Worm (Caenorhabditis elegans): ENCODE data around the gene mrpl-12.

mrpl-12 gene

ce11 chrIII:10733300-10733699 is 25.7 kb downstream of the mrpl-12 start (continued):
- TF ChIP-seq pbrm-1 (GFP tag; IDR thresholded peaks at IDR 0.05) (peak; percentile 83), ceh-91 (GFP tag; IDR thresholded peaks at IDR 0.05) (peak; percentile 59), lsy-27 (tag; optimal IDR thresholded peaks at IDR 0.05; ENCODE audit: borderline replicate concordance, insufficient read depth) (no peak), tbp1 (GFP tag; optimal IDR thresholded peaks at IDR 0.05) (peak; percentile 60), madf-6 (GFP tag; IDR thresholded peaks at IDR 0.05) (peak; percentile 79), C17E4.6 (GFP tag; IDR thresholded peaks at IDR 0.05) (0 out of 2 replicates have a peak, but pooled peaks have one; percentile 30), nfyb-1 (GFP tag; IDR thresholded peaks at IDR 0.05) (0 out of 2 replicates have a peak, but pooled peaks have one; percentile 40), rcor-1 (GFP tag; IDR thresholded peaks at IDR 0.05) (peak; percentile 56; the same call in 1 of the 2 replicates), snpc-1.1 (tag; optimal IDR thresholded peaks at IDR 0.05; ENCODE audit: insufficient read depth) (peak; percentile 90), lin-26 (GFP tag; IDR thresholded peaks at IDR 0.05) (peak; percentile 87), aptf-3 (GFP tag; IDR thresholded peaks at IDR 0.05) (0 out of 2 replicates have a peak, but pooled peaks have one; percentile 47), D2030.7 (GFP tag; IDR thresholded peaks at IDR 0.05) (peak; percentile 92)

ce11 chrIII:10734511-10735233 is 27.1 kb downstream of the mrpl-12 start:
- no peak for TF ChIP-seq mel-28 (tag; optimal IDR thresholded peaks at IDR 0.05; ENCODE audit: borderline replicate concordance)
- TF ChIP-seq pha-4 (tag; optimal IDR thresholded peaks at IDR 0.05) = peak; percentile 28
- TF ChIP-seq K12H6.12 (tag; optimal IDR thresholded peaks at IDR 0.05) = no peak

ce11 chrIII:10736322-10736985 is 28.9 kb downstream of the mrpl-12 start:
- TF ChIP-seq lin-40 (tag; optimal IDR thresholded peaks at IDR 0.05) = no peak
- no peak for TF ChIP-seq Y67H2A.10 (GFP tag; conservative IDR thresholded peaks at IDR 0.05)
- no peak for TF ChIP-seq madf-3 (GFP tag; IDR thresholded peaks at IDR 0.05)
- no peak for TF ChIP-seq attf-5 (GFP tag; optimal IDR thresholded peaks at IDR 0.05)
- no peak for TF ChIP-seq ztf-22 (GFP tag; optimal IDR thresholded peaks at IDR 0.05)
- TF ChIP-seq hlh-26 (GFP tag; conservative IDR thresholded peaks at IDR 0.05) = no peak
- TF ChIP-seq aptf-2 (GFP tag; conservative IDR thresholded peaks at IDR 0.05) = 0 out of 2 replicates have a peak, but pooled peaks have one; percentile 6
- TF ChIP-seq xnd-1 (tag; optimal IDR thresholded peaks at IDR 0.05) = peak; percentile 9
- TF ChIP-seq gei-17 (GFP tag; optimal IDR thresholded peaks at IDR 0.05) = no peak
- TF ChIP-seq mcd-1 (GFP tag; IDR thresholded peaks at IDR 0.05) = peak; percentile 35; the same call in 1 of the 2 replicates
- peak; percentile 25; the same call in 1 of the 2 replicates for TF ChIP-seq B0336.3 (GFP tag; IDR thresholded peaks at IDR 0.05)
- TF ChIP-seq K11D2.4 (GFP tag; IDR thresholded peaks at IDR 0.05) = no peak
- no peak for TF ChIP-seq T26A5.8 (tag; optimal IDR thresholded peaks at IDR 0.05)
- peak; percentile 74 for TF ChIP-seq lsl-1 (GFP tag; optimal IDR thresholded peaks at IDR 0.05)
- no peak for TF ChIP-seq unc-130 (GFP tag; optimal IDR thresholded peaks at IDR 0.05)
- no peak for TF ChIP-seq ztf-25 (GFP tag; IDR thresholded peaks at IDR 0.05)
- TF ChIP-seq ama-1 (optimal IDR thresholded peaks at IDR 0.05) = no peak
- no peak for TF ChIP-seq ama-1 (GFP tag; optimal IDR thresholded peaks at IDR 0.05)
- no peak for TF ChIP-seq cebp-1 (GFP tag; IDR thresholded peaks at IDR 0.05)
- no peak for TF ChIP-seq cebp-1 (tag; optimal IDR thresholded peaks at IDR 0.05)
- no peak for TF ChIP-seq rec-8 (tag; optimal IDR thresholded peaks at IDR 0.05)
- no peak for TF ChIP-seq B0261.1 (tag; optimal IDR thresholded peaks at IDR 0.05)
- TF ChIP-seq bed-2 (GFP tag; IDR thresholded peaks at IDR 0.05) = no peak
- TF ChIP-seq let-607 (tag; optimal IDR thresholded peaks at IDR 0.05) = no peak
- no peak for TF ChIP-seq snpc-1.3 (tag; optimal IDR thresholded peaks at IDR 0.05; ENCODE audit: insufficient read depth)
- TF ChIP-seq K12H6.12 (tag; optimal IDR thresholded peaks at IDR 0.05) = no peak
- no peak for TF ChIP-seq hsf-1 (GFP tag; IDR thresholded peaks at IDR 0.05)
- TF ChIP-seq lin-35 (GFP tag; optimal IDR thresholded peaks at IDR 0.05) = no peak
- no peak for TF ChIP-seq F39B2.1 (GFP tag; IDR thresholded peaks at IDR 0.05)
